Worm (Caenorhabditis elegans): ENCODE data around the gene Y48A5A.3.

The Y48A5A.3 gene

DNA sequence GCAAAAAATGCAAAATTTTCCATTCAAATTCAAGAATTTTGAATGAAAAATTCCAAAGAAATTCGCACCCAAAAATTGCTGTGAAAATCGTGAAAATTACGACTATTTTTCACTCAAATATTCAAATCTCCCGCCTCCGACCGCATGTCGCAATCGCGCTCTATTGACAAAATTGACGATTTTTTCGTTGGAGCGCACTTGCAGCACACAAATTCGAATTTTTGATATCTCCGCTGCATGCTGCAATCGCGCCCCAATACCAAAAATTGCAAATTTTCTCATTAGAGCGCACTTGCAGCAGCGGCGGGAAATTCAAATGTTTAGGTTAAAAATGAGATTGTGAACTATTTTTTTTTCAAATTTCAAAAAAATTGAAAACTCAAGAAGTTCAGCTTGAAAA lies 28.2 kb downstream of the Y48A5A.3 start:
- TF ChIP-seq mcd-1 (GFP tag; IDR thresholded peaks at IDR 0.05), result peak; percentile 71
- no peak for TF ChIP-seq lir-1 (GFP tag; conservative IDR thresholded peaks at IDR 0.05)

DNA sequence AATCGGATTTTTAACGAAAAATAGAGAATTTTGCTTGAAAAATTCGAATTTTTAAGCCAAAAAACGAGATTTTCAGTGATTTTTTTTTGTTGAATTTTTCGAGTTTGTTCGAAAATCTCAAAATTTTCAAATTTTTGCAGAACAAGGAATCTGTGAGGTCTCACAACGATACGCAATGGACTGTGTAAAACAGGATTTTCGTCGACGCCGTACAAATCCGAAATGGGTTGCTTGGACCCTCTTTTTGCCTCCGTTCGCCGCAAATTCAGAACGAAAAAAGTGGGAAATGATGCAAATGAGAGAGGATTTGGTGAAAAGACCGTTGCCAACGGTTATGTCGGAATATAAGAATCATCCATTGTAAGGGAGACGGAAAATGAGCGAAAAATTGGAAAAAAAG lies 32.8 kb downstream of the Y48A5A.3 start:
- no peak for TF ChIP-seq attf-6 (GFP tag; IDR thresholded peaks at IDR 0.05)
- no peak for TF ChIP-seq ztf-22 (GFP tag; optimal IDR thresholded peaks at IDR 0.05)
- no peak for TF ChIP-seq sea-2 (GFP tag; IDR thresholded peaks at IDR 0.05)
- TF ChIP-seq lsl-1 (GFP tag; optimal IDR thresholded peaks at IDR 0.05), result no peak
- TF ChIP-seq B0035.1 (tag; optimal IDR thresholded peaks at IDR 0.05), result no peak
- TF ChIP-seq ceh-27 (GFP tag; optimal IDR thresholded peaks at IDR 0.05), result no peak
- no peak for TF ChIP-seq F39B2.1 (GFP tag; IDR thresholded peaks at IDR 0.05)
- TF ChIP-seq let-526 (GFP tag; IDR thresholded peaks at IDR 0.05), result no peak
- no peak for TF ChIP-seq nhr-120 (GFP tag; IDR thresholded peaks at IDR 0.05)
- no peak for TF ChIP-seq snpc-1.1 (tag; optimal IDR thresholded peaks at IDR 0.05; ENCODE audit: insufficient read depth)
- TF ChIP-seq rec-8 (tag; optimal IDR thresholded peaks at IDR 0.05), result no peak
- TF ChIP-seq aptf-3 (GFP tag; IDR thresholded peaks at IDR 0.05), result no peak
- no peak for TF ChIP-seq F57A8.1 (GFP tag; optimal IDR thresholded peaks at IDR 0.05)
- TF ChIP-seq madf-6 (GFP tag; IDR thresholded peaks at IDR 0.05), result no peak
- no peak for TF ChIP-seq hrde-1 (tag; optimal IDR thresholded peaks at IDR 0.05; ENCODE audit: borderline replicate concordance)
- no peak for TF ChIP-seq nhr-27 (tag; optimal IDR thresholded peaks at IDR 0.05)
- TF ChIP-seq F37B4.10 (GFP tag; IDR thresholded peaks at IDR 0.05), result no peak
- TF ChIP-seq lin-54 (GFP tag; optimal IDR thresholded peaks at IDR 0.05), result no peak

DNA sequence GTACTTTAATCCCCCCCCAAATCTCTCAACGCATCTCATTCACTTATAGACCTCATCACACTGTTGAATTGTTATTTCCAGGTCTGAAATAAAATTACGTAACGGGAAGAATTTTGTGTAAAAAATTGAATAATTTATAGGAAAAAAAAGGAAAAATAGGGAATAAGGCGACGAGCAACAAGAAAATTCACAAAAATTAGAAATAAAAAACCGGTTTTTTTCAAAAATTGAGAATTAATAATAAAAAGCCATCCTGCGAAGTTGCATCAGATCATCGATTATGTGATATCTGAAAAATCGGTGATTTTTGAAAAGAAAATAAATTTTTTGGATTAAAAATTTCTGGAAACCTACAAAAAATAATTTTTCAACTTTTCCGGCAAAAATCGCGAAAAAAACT lies 39.4 kb downstream of the Y48A5A.3 start:
- peak; percentile 39 for TF ChIP-seq madf-6 (GFP tag; IDR thresholded peaks at IDR 0.05)
- no peak for TF ChIP-seq ceh-91 (GFP tag; IDR thresholded peaks at IDR 0.05)
- no peak for TF ChIP-seq B0035.1 (tag; optimal IDR thresholded peaks at IDR 0.05)
- no peak for TF ChIP-seq T26A5.8 (tag; optimal IDR thresholded peaks at IDR 0.05)
- TF ChIP-seq bed-2 (GFP tag; IDR thresholded peaks at IDR 0.05), result no peak
- TF ChIP-seq F57C9.4 (tag; optimal IDR thresholded peaks at IDR 0.05), result no peak
- TF ChIP-seq lir-1 (GFP tag; conservative IDR thresholded peaks at IDR 0.05), result no peak
- TF ChIP-seq hlh-26 (GFP tag; conservative IDR thresholded peaks at IDR 0.05), result no peak
- TF ChIP-seq B0336.3 (GFP tag; IDR thresholded peaks at IDR 0.05), result peak; percentile 66
- no peak for TF ChIP-seq egl-44 (GFP tag; IDR thresholded peaks at IDR 0.05)
- TF ChIP-seq F33H1.4 (GFP tag; IDR thresholded peaks at IDR 0.05), result peak; percentile 20; the same call in 1 of the 2 replicates
- no peak for TF ChIP-seq ets-4 (GFP tag; optimal IDR thresholded peaks at IDR 0.05)
- TF ChIP-seq K12H6.12 (tag; optimal IDR thresholded peaks at IDR 0.05), result no peak
- peak; percentile 15 for TF ChIP-seq lsl-1 (GFP tag; optimal IDR thresholded peaks at IDR 0.05)
- TF ChIP-seq Y67H2A.10 (GFP tag; conservative IDR thresholded peaks at IDR 0.05), result no peak
- no peak for TF ChIP-seq lin-40 (tag; optimal IDR thresholded peaks at IDR 0.05)
- TF ChIP-seq zfh-2 (GFP tag; conservative IDR thresholded peaks at IDR 0.05), result no peak
- no peak for TF ChIP-seq lin-35 (GFP tag; optimal IDR thresholded peaks at IDR 0.05)
- TF ChIP-seq him-1 (tag; optimal IDR thresholded peaks at IDR 0.05), result peak; percentile 100
- no peak for TF ChIP-seq K11D2.4 (GFP tag; IDR thresholded peaks at IDR 0.05)
- TF ChIP-seq cebp-1 (GFP tag; IDR thresholded peaks at IDR 0.05), result no peak
- peak; percentile 26 for TF ChIP-seq cebp-1 (tag; optimal IDR thresholded peaks at IDR 0.05)
- no peak for TF ChIP-seq dpl-1 (GFP tag; optimal IDR thresholded peaks at IDR 0.05)
- no peak for TF ChIP-seq ceh-40 (GFP tag; IDR thresholded peaks at IDR 0.05)
- no peak for TF ChIP-seq ztf-3 (GFP tag; optimal IDR thresholded peaks at IDR 0.05)
- TF ChIP-seq Y95B8A.8 (GFP tag; IDR thresholded peaks at IDR 0.05), result 0 out of 2 replicates have a peak, but pooled peaks have one; percentile 31
- no peak for TF ChIP-seq let-526 (GFP tag; IDR thresholded peaks at IDR 0.05)
- no peak for TF ChIP-seq nhr-120 (GFP tag; IDR thresholded peaks at IDR 0.05)
- no peak for TF ChIP-seq F55B11.4 (tag; optimal IDR thresholded peaks at IDR 0.05; ENCODE audit: borderline replicate concordance, insufficient read depth)
- TF ChIP-seq C06A6.2 (GFP tag; conservative IDR thresholded peaks at IDR 0.05), result no peak
- no peak for TF ChIP-seq dpff-1 (tag; optimal IDR thresholded peaks at IDR 0.05)
- TF ChIP-seq pbrm-1 (GFP tag; IDR thresholded peaks at IDR 0.05), result no peak
- peak; percentile 21 for TF ChIP-seq lin-54 (GFP tag; optimal IDR thresholded peaks at IDR 0.05)
